Fruit fly (Drosophila melanogaster) whole organism: ENCODE results near the gene CG3916.

Source experiments
- CG8478 ChIP-seq: fragments of >200 bp; optimal IDR thresholded peaks from 2 replicates; lab custom pipeline; 2018; ENCODE audit warnings: inconsistent platforms
- usp ChIP-seq: fragments of >200 bp; optimal IDR thresholded peaks from 2 replicates; lab custom pipeline; 2017; ENCODE audit warnings: missing biosample characterization, missing genetic modification characterization, mixed read lengths

DNA sequence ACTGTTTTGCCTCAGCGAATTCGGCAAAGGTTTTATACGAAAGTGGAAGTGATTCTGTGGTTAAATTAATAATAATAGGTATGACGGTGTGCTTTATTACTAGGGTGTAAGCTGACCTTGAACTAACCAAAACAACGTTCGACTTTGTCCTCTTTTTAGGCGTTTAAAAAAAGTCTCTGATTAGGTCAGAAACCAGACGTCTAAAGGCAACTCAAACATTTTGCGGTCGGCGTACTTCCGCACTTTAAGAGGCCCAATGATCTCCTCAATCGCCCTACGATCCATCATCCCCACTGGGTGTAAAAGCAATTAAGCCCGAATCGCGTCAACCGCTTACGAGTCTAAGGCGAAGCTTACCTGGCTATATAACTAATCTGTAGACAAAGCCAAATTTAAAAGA, 10.0 kb downstream of the CG3916 start, which contains the start of gene Cyp313a3:
- TF ChIP-seq CG8478 (lab: Kevin White, UChicago) (no peak), usp (GFP tag; lab: Kevin White, UChicago) (no peak)
